Fruit fly (Drosophila melanogaster): ENCODE results near the gene CG31550.

The CG31550 gene

dm6 chr3R:5485295-5485718 lies at the start of gene CG31550:
TSS of gene CG31550 (plus strand) at chr3R:5485543.
- TF ChIP-seq CG7372 (GFP tag; IDR thresholded peaks at IDR 0.05) (0 out of 2 replicates have a peak, but pooled peaks have one; percentile 55), oc (tag; optimal IDR thresholded peaks at IDR 0.05) (peak; percentile 25), C15 (GFP tag; IDR thresholded peaks at IDR 0.05) (no peak), grau (tag; optimal IDR thresholded peaks at IDR 0.05) (peak; percentile 78), Ets65A (GFP tag) (peak; percentile 91), Abd-B (GFP tag; optimal IDR thresholded peaks at IDR 0.05) (peak; percentile 74), CG31441 (GFP tag; IDR thresholded peaks at IDR 0.05) (peak; percentile 81), CG31388 (GFP tag; optimal IDR thresholded peaks at IDR 0.05) (peak; percentile 52), Sry-δ (GFP tag; optimal IDR thresholded peaks at IDR 0.05) (no peak), dysf (GFP tag; IDR thresholded peaks at IDR 0.05) (peak; percentile 81), CG3995 (GFP tag; optimal IDR thresholded peaks at IDR 0.05) (peak; percentile 14), lmd (GFP tag; IDR thresholded peaks at IDR 0.05) (peak; percentile 83), kay (GFP tag; optimal IDR thresholded peaks at IDR 0.05) (no peak), Sry-β (GFP tag; optimal IDR thresholded peaks at IDR 0.05) (peak; percentile 42), Camta (GFP tag; optimal IDR thresholded peaks at IDR 0.05) (no peak), Hmx (GFP tag; optimal IDR thresholded peaks at IDR 0.05) (no peak), Atf3 (GFP tag; optimal IDR thresholded peaks at IDR 0.05) (peak; percentile 11), Max (GFP tag; optimal IDR thresholded peaks at IDR 0.05) (peak; percentile 45), phol (tag; optimal IDR thresholded peaks at IDR 0.05) (peak; percentile 81), CG12391 (tag; optimal IDR thresholded peaks at IDR 0.05) (peak; percentile 82), CG10366 (GFP tag; IDR thresholded peaks at IDR 0.05) (peak; percentile 79), Nf-YA (GFP tag; IDR thresholded peaks at IDR 0.05) (0 out of 2 replicates have a peak, but pooled peaks have one; percentile 8), Lpt (GFP tag; optimal IDR thresholded peaks at IDR 0.05) (no peak), CG15696 (tag; optimal IDR thresholded peaks at IDR 0.05) (peak; percentile 63), crol (GFP tag; IDR thresholded peaks at IDR 0.05) (no peak), Blimp-1 (GFP tag; optimal IDR thresholded peaks at IDR 0.05) (no peak), ken (GFP tag; IDR thresholded peaks at IDR 0.05) (peak; percentile 87), dati (GFP tag; IDR thresholded peaks at IDR 0.05) (no peak), vvl (GFP tag; IDR thresholded peaks at IDR 0.05) (peak; percentile 84), nerfin-2 (GFP tag; IDR thresholded peaks at IDR 0.05; ENCODE audit: partially characterized antibody) (no peak), Atf-2 (GFP tag; optimal IDR thresholded peaks at IDR 0.05) (peak; percentile 9), bcd (GFP tag; optimal IDR thresholded peaks at IDR 0.05) (peak; percentile 64), Antp (GFP tag; optimal IDR thresholded peaks at IDR 0.05) (no peak), rib (GFP tag; IDR thresholded peaks at IDR 0.05) (no peak), CG7271 (tag; optimal IDR thresholded peaks at IDR 0.05) (peak; percentile 38), Hmr (GFP tag; optimal IDR thresholded peaks at IDR 0.05) (no peak), pum (GFP tag; optimal IDR thresholded peaks at IDR 0.05) (peak; percentile 19), BEAF-32 (GFP tag; optimal IDR thresholded peaks at IDR 0.05) (no peak), CG16863 (GFP tag; optimal IDR thresholded peaks at IDR 0.05) (peak; percentile 22), CG2120 (GFP tag; optimal IDR thresholded peaks at IDR 0.05) (peak; percentile 78), CG12744 (GFP tag; optimal IDR thresholded peaks at IDR 0.05) (peak; percentile 11), CG17385 (GFP tag; optimal IDR thresholded peaks at IDR 0.05) (peak; percentile 65), CG9797 (GFP tag; optimal IDR thresholded peaks at IDR 0.05) (peak; percentile 39), Dref (GFP tag; IDR thresholded peaks at IDR 0.05) (no peak), CG30020 (tag; optimal IDR thresholded peaks at IDR 0.05) (peak; percentile 62), CG12659 (GFP tag; optimal IDR thresholded peaks at IDR 0.05) (peak; percentile 76), CG15514 (GFP tag; optimal IDR thresholded peaks at IDR 0.05) (peak; percentile 44), dmrt99B (tag; optimal IDR thresholded peaks at IDR 0.05) (no peak), al (GFP tag; IDR thresholded peaks at IDR 0.05) (peak; percentile 79), CG8388 (GFP tag; optimal IDR thresholded peaks at IDR 0.05) (peak; percentile 62), CG9817 (tag; optimal IDR thresholded peaks at IDR 0.05) (peak; percentile 73)

Data from whole organism, embryonic.